Worm (Caenorhabditis elegans) whole organism, L1 larva: ENCODE data around the gene ZK829.9.

ENCODE experiments used
- aha-1 ChIP-seq: fragments of 150-350 bp; optimal IDR thresholded peaks from 2 replicates; lab custom pipeline; 2014; ENCODE audit warnings: missing biosample characterization, missing genetic modification characterization
- lin-39 ChIP-seq: fragments of 150-350 bp; optimal IDR thresholded peaks from 2 replicates; lab custom pipeline; 2014; ENCODE audit warnings: missing biosample characterization, missing genetic modification reagents, missing genetic modification characterization
- mep-1 ChIP-seq: fragments of 150-350 bp; optimal IDR thresholded peaks from 2 replicates; lab custom pipeline; 2014; ENCODE audit warnings: missing biosample characterization, missing genetic modification characterization
- nhr-28 ChIP-seq: fragments of 150-350 bp; optimal IDR thresholded peaks from 2 replicates; lab custom pipeline; 2014; ENCODE audit warnings: missing biosample characterization, missing genetic modification characterization
- nhr-47 ChIP-seq: sonication (generic microtip); optimal IDR thresholded peaks from 2 replicates; lab custom pipeline; 2016; ENCODE audit warnings: mild to moderate bottlenecking, missing genetic modification characterization, moderate library complexity, missing compliant biosample characterization
- unc-62 ChIP-seq: fragments of 150-350 bp; optimal IDR thresholded peaks from 2 replicates; lab custom pipeline; 2014; ENCODE audit warnings: missing biosample characterization, missing genetic modification reagents, missing genetic modification characterization
- ztf-11 ChIP-seq, 2 experiments: sonication (generic microtip); optimal IDR thresholded peaks; 2 replicates each; lab custom pipeline; 2016 to 2017; ENCODE audit warnings: missing genetic modification characterization in 2 of 2, missing biosample characterization in 1 of 2, missing compliant biosample characterization in 1 of 2

- TF ChIP-seq ztf-11 (tag; optimal IDR thresholded peaks at IDR 0.05; lab: Kevin White, UChicago) (no peak), aha-1 (tag; lab: Kevin White, UChicago) (no peak), nhr-47 (tag; lab: Kevin White, UChicago) (no peak), mep-1 (no peak), nhr-28 (no peak), unc-62 (GFP tag; lab: Kevin White, UChicago) (no peak), lin-39 (tag; lab: Kevin White, UChicago) (no peak)
Measured at ce11 chrIV:12015586-12015985, 45.3 kb downstream of the ZK829.9 start, which contains the start of gene lips-6.
